Fruit fly (Drosophila melanogaster) whole organism, embryonic: ENCODE measurements around the gene Nmt.

Experiments used
- Ada2b ChIP-seq: fragments of 200-800 bp; sonication (Bioruptor generic); IDR thresholded peaks from 2 replicates; pipeline ENCODE4 v1.3.6; 2022; ENCODE audit warnings: missing biosample characterization, missing genetic modification characterization
- BEAF-32 ChIP-seq: fragments of 200-800 bp; sonication (Bioruptor generic); optimal IDR thresholded peaks from 3 replicates; lab custom pipeline; 2017; ENCODE audit warnings: missing biosample characterization, missing genetic modification characterization, mild to moderate bottlenecking, moderate library complexity, missing genetic modification reagents
- Blimp-1 ChIP-seq: fragments of 200-800 bp; sonication (Bioruptor generic); optimal IDR thresholded peaks from 3 replicates; lab custom pipeline; 2018; ENCODE audit warnings: missing biosample characterization, missing genetic modification characterization, mild to moderate bottlenecking, moderate library complexity, missing genetic modification reagents
- CG10462 ChIP-seq: fragments of 200-800 bp; sonication (Bioruptor generic); optimal IDR thresholded peaks from 2 replicates; lab custom pipeline; 2016; ENCODE audit warnings: missing biosample characterization, missing genetic modification characterization
- CG10959 ChIP-seq: fragments of 200-800 bp; sonication (Bioruptor generic); IDR thresholded peaks from 2 replicates; pipeline ENCODE4 v1.3.6; 2022; ENCODE audit warnings: missing biosample characterization, missing genetic modification characterization
- CG12659 ChIP-seq: fragments of 200-800 bp; sonication (Bioruptor generic); optimal IDR thresholded peaks from 3 replicates; lab custom pipeline; 2017; ENCODE audit warnings: mild to moderate bottlenecking, missing biosample characterization, missing genetic modification reagents, missing genetic modification characterization
- CG13296 ChIP-seq: fragments of 200-800 bp; sonication (Bioruptor generic); optimal IDR thresholded peaks from 3 replicates; lab custom pipeline; 2018; ENCODE audit warnings: missing biosample characterization, mild to moderate bottlenecking, missing genetic modification characterization
- CG14710 ChIP-seq: fragments of 200-800 bp; sonication (Bioruptor generic); optimal IDR thresholded peaks from 3 replicates; lab custom pipeline; 2019; ENCODE audit warnings: missing biosample characterization, mild to moderate bottlenecking, missing genetic modification characterization, moderate library complexity
- CG14860 ChIP-seq: fragments of 200-800 bp; sonication (Bioruptor generic); IDR thresholded peaks from 3 replicates; pipeline ENCODE4 v1.3.6; 2022; ENCODE audit warnings: missing biosample characterization, missing genetic modification characterization; ENCODE audit not compliant: partially characterized antibody
- CG16779 ChIP-seq: fragments of 200-800 bp; sonication (Bioruptor generic); IDR thresholded peaks from 2 replicates; pipeline ENCODE4 v1.3.6; 2022; ENCODE audit warnings: missing biosample characterization, missing genetic modification characterization
- CG18476 ChIP-seq: fragments of 200-800 bp; sonication (Bioruptor generic); optimal IDR thresholded peaks from 2 replicates; lab custom pipeline; 2016; ENCODE audit warnings: missing biosample characterization, mild to moderate bottlenecking, missing genetic modification characterization
- CG31388 ChIP-seq: fragments of 200-800 bp; sonication (Bioruptor generic); optimal IDR thresholded peaks from 2 replicates; lab custom pipeline; 2016; ENCODE audit warnings: missing biosample characterization, missing genetic modification characterization
- CG32767 ChIP-seq: fragments of 200-800 bp; sonication (Bioruptor generic); IDR thresholded peaks from 2 replicates; pipeline ENCODE4 v1.3.6; 2022; ENCODE audit warnings: missing biosample characterization, missing genetic modification characterization
- CG3407 ChIP-seq: fragments of 200-800 bp; sonication (Bioruptor generic); optimal IDR thresholded peaks from 2 replicates; lab custom pipeline; 2018; ENCODE audit warnings: missing biosample characterization, mild to moderate bottlenecking, missing genetic modification characterization
- CG34224 ChIP-seq: fragments of 200-800 bp; sonication (Bioruptor generic); IDR thresholded peaks from 3 replicates; pipeline ENCODE4 v1.3.6; 2022; ENCODE audit warnings: missing biosample characterization, missing genetic modification characterization; ENCODE audit not compliant: partially characterized antibody
- CG34376 ChIP-seq: fragments of 200-800 bp; sonication (Bioruptor generic); optimal IDR thresholded peaks from 2 replicates; lab custom pipeline; 2018; ENCODE audit warnings: missing biosample characterization, mild to moderate bottlenecking, missing genetic modification characterization
- CG8290 ChIP-seq, 3 experiments: fragments of 200-800 bp; sonication (Bioruptor generic); optimal IDR thresholded peaks; 2 replicates each; lab custom pipeline; 2016 to 2019; ENCODE audit warnings: missing biosample characterization in 3 of 3, missing genetic modification characterization in 3 of 3, mild to moderate bottlenecking in 2 of 3, moderate library complexity in 1 of 3
- CG8478 ChIP-seq: fragments of >200 bp; optimal IDR thresholded peaks from 2 replicates; lab custom pipeline; 2018
- CG9797 ChIP-seq: fragments of 200-800 bp; sonication (Bioruptor generic); optimal IDR thresholded peaks from 3 replicates; lab custom pipeline; 2018; ENCODE audit warnings: missing biosample characterization, mild to moderate bottlenecking, missing genetic modification characterization
- Doc3 ChIP-seq: fragments of 200-800 bp; sonication (Bioruptor generic); IDR thresholded peaks from 3 replicates; pipeline ENCODE4 v1.3.6; 2022; ENCODE audit warnings: missing biosample characterization, missing genetic modification characterization; ENCODE audit not compliant: partially characterized antibody
- Dref ChIP-seq: fragments of 200-800 bp; sonication (Bioruptor generic); IDR thresholded peaks from 2 replicates; pipeline ENCODE4 v1.3.6; 2022; ENCODE audit warnings: missing biosample characterization, missing genetic modification characterization
- Hmr ChIP-seq: fragments of 200-800 bp; sonication (Bioruptor generic); optimal IDR thresholded peaks from 3 replicates; lab custom pipeline; 2017; ENCODE audit warnings: mild to moderate bottlenecking, missing biosample characterization, missing genetic modification reagents, missing genetic modification characterization
- Hsf ChIP-seq: fragments of 200-800 bp; sonication (Bioruptor generic); optimal IDR thresholded peaks from 3 replicates; lab custom pipeline; 2016; ENCODE audit warnings: missing biosample characterization, missing genetic modification characterization
- MESR4 ChIP-seq: fragments of 200-800 bp; sonication (Bioruptor generic); optimal IDR thresholded peaks from 2 replicates; lab custom pipeline; 2018; ENCODE audit warnings: missing biosample characterization, mild to moderate bottlenecking, missing genetic modification characterization, moderate library complexity
- Max ChIP-seq: fragments of 200-800 bp; sonication (Bioruptor generic); optimal IDR thresholded peaks from 2 replicates; lab custom pipeline; 2016; ENCODE audit warnings: missing biosample characterization, mild to moderate bottlenecking, missing genetic modification characterization
- Med ChIP-seq: fragments of 200-800 bp; sonication (Bioruptor generic); peaks from one replicate; lab custom pipeline; 2016; ENCODE audit warnings: missing biosample characterization, missing genetic modification characterization, mild to moderate bottlenecking, inconsistent platforms, moderate library complexity
- Oaz ChIP-seq: fragments of 200-800 bp; sonication (Bioruptor generic); IDR thresholded peaks from 2 replicates; pipeline ENCODE4 v1.3.6; 2022; ENCODE audit warnings: missing biosample characterization, missing genetic modification characterization
- Spps ChIP-seq: fragments of 200-800 bp; sonication (Bioruptor generic); optimal IDR thresholded peaks from 2 replicates; lab custom pipeline; 2018; ENCODE audit warnings: missing biosample characterization, mild to moderate bottlenecking, missing genetic modification characterization
- Sry-δ ChIP-seq: fragments of 200-800 bp; sonication (Bioruptor generic); optimal IDR thresholded peaks from 2 replicates; lab custom pipeline; 2016; ENCODE audit warnings: missing biosample characterization, missing genetic modification characterization
- YL-1 ChIP-seq: fragments of 200-800 bp; sonication (Bioruptor generic); optimal IDR thresholded peaks from 3 replicates; lab custom pipeline; 2017; ENCODE audit warnings: missing biosample characterization, mild to moderate bottlenecking, missing genetic modification characterization
- abd-A ChIP-seq: fragments of 200-800 bp; sonication (Bioruptor generic); optimal IDR thresholded peaks from 3 replicates; lab custom pipeline; 2019; ENCODE audit warnings: missing biosample characterization, mild to moderate bottlenecking, missing genetic modification characterization, moderate library complexity
- ac ChIP-seq: fragments of 200-800 bp; sonication (Bioruptor generic); optimal IDR thresholded peaks from 3 replicates; lab custom pipeline; 2017; ENCODE audit warnings: missing biosample characterization, mild to moderate bottlenecking, missing genetic modification characterization
- btn ChIP-seq: fragments of 200-800 bp; sonication (Bioruptor generic); optimal IDR thresholded peaks from 2 replicates; lab custom pipeline; 2016; ENCODE audit warnings: missing biosample characterization, missing genetic modification characterization
- chinmo ChIP-seq: fragments of 200-800 bp; sonication (Bioruptor generic); IDR thresholded peaks from 4 replicates; pipeline ENCODE4 v1.3.6; 2022; ENCODE audit warnings: missing biosample characterization, missing genetic modification characterization; ENCODE audit not compliant: partially characterized antibody
- crol ChIP-seq: fragments of 200-800 bp; sonication (Bioruptor generic); IDR thresholded peaks from 2 replicates; pipeline ENCODE4 v1.3.6; 2022; ENCODE audit warnings: missing biosample characterization, missing genetic modification characterization
- ewg ChIP-seq: fragments of 200-800 bp; sonication (Bioruptor generic); optimal IDR thresholded peaks from 3 replicates; lab custom pipeline; 2017; ENCODE audit warnings: mild to moderate bottlenecking, missing biosample characterization, missing genetic modification reagents, missing genetic modification characterization
- gce ChIP-seq: fragments of 200-800 bp; sonication (Bioruptor generic); IDR thresholded peaks from 3 replicates; pipeline ENCODE4 v1.3.6; 2022; ENCODE audit warnings: missing biosample characterization, missing genetic modification characterization
- gsb ChIP-seq: fragments of 200-800 bp; sonication (Bioruptor generic); IDR thresholded peaks from 2 replicates; pipeline ENCODE4 v1.3.6; 2022; ENCODE audit warnings: missing biosample characterization, missing genetic modification characterization
- pho ChIP-seq: fragments of 200-800 bp; sonication (Bioruptor generic); optimal IDR thresholded peaks from 2 replicates; lab custom pipeline; 2016; ENCODE audit warnings: missing biosample characterization, missing genetic modification characterization
- pnt ChIP-seq: fragments of 200-800 bp; sonication (Bioruptor generic); optimal IDR thresholded peaks from 3 replicates; lab custom pipeline; 2016; ENCODE audit warnings: missing biosample characterization, missing genetic modification characterization
- pum ChIP-seq: fragments of 200-800 bp; sonication (Bioruptor generic); optimal IDR thresholded peaks from 2 replicates; lab custom pipeline; 2016; ENCODE audit warnings: missing biosample characterization, missing genetic modification characterization
- stwl ChIP-seq: fragments of 200-800 bp; sonication (Bioruptor generic); optimal IDR thresholded peaks from 3 replicates; lab custom pipeline; 2018; ENCODE audit warnings: missing biosample characterization, mild to moderate bottlenecking, missing genetic modification characterization, moderate library complexity
- sug ChIP-seq: fragments of 200-800 bp; optimal IDR thresholded peaks from 2 replicates; lab custom pipeline; 2019; ENCODE audit warnings: missing biosample characterization, mild to moderate bottlenecking, missing genetic modification characterization, moderate library complexity
- tgo ChIP-seq: fragments of 200-800 bp; sonication (Bioruptor generic); IDR thresholded peaks from 3 replicates; pipeline ENCODE4 v1.3.6; 2022; ENCODE audit warnings: missing biosample characterization, missing genetic modification characterization
- zfh1 ChIP-seq: fragments of 200-800 bp; sonication (Bioruptor generic); IDR thresholded peaks from 3 replicates; pipeline ENCODE4 v1.3.6; 2022; ENCODE audit warnings: missing biosample characterization, missing genetic modification characterization

Nmt gene

DNA sequence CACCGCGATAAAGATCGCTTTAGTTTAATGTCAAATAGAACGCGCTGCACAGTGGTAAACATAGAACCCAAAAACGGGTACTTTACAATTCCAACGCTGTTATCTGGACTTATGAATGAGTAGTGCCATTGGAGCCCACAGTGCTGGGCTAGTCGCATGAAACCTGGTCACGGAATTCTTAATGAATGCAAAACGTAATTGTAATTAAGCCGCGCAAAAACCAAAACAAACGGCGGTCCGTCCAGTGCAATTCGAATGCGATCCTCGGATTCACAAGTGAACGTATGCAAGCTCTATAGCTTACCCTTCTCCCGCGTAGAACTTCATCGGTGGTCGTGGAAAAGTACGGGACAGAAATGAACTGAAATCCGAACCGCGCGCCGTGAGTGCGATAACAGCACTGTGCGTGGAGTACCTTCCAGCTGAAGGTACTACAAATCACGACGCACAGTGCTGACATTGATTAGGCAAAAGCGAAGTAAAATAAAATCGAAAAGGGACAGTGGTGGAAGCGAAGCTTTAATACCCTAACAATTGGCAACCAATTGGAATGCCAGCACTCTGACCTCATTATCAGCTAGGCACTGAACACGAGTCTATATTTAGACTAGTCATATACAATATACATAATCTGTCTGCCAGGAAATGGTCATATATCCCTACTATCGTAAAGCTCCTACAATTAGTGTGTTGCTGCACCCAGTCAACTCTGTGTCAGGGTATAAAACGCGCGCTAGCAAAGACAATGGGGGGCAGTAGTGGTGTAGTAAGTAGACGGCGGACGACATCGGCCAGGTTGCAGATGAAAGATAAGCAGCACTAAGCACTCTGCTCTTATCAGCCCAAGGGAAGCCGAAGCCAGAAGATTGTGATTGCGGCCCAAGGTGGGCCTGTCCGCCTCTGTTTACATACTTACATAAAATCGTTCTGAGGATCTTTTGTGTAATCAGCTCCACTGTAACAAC lies 7.3 kb upstream of the Nmt start (continued):
- TF ChIP-seq Oaz (GFP tag; lab: Robert Waterston, UW): 0 out of 2 replicates have a peak, but pooled peaks have one; percentile 30
- TF ChIP-seq CG9797: no peak
- no peak for TF ChIP-seq CG10959 (GFP tag; lab: Robert Waterston, UW)
- TF ChIP-seq CG31388 (GFP tag; lab: Kevin White, UChicago): no peak
- TF ChIP-seq CG8290 (GFP tag; optimal IDR thresholded peaks at IDR 0.05; lab: Kevin White, UChicago): no peak
- TF ChIP-seq CG8290 (tag; optimal IDR thresholded peaks at IDR 0.05; lab: Kevin White, UChicago): peak in 1 of 2 experiments; percentile 61
- TF ChIP-seq MESR4 (GFP tag; lab: Kevin White, UChicago): no peak
- TF ChIP-seq CG10462 (GFP tag; lab: Kevin White, UChicago): no peak
- TF ChIP-seq YL-1 (GFP tag; lab: Kevin White, UChicago): no peak
- TF ChIP-seq pum: peak; percentile 38
- TF ChIP-seq btn (GFP tag; lab: Kevin White, UChicago): peak; percentile 16
- TF ChIP-seq gsb (GFP tag; lab: Robert Waterston, UW): peak; percentile 47; the same call in 1 of the 2 replicates
- TF ChIP-seq Ada2b (GFP tag; lab: Robert Waterston, UW): peak; percentile 55; the same call in 1 of the 2 replicates
- no peak for TF ChIP-seq CG3407
- no peak for TF ChIP-seq gce (GFP tag; lab: Robert Waterston, UW)
- no peak for TF ChIP-seq CG32767 (GFP tag; lab: Robert Waterston, UW)
- TF ChIP-seq ewg (GFP tag; lab: Kevin White, UChicago): peak; percentile 32
- peak; percentile 33 for TF ChIP-seq CG12659 (GFP tag; lab: Kevin White, UChicago)
- peak; percentile 39; the same call in 1 of the 2 replicates for TF ChIP-seq crol (GFP tag; lab: Robert Waterston, UW)
- TF ChIP-seq pho (GFP tag; lab: Kevin White, UChicago): peak; percentile 55
- no peak for TF ChIP-seq abd-A
- no peak for TF ChIP-seq CG16779 (GFP tag; lab: Robert Waterston, UW)
- TF ChIP-seq, all 482 proteins: peak for 247

dm6 chr3L:8180464-8181137 lies 2.4 kb upstream of the Nmt start, which contains the start of the genes mthl7 and Uxs:
mthl7 (minus strand) TSS chr3L:8180514.
Uxs (plus strand) TSS chr3L:8180923.
- no peak for TF ChIP-seq Hmr (GFP tag; lab: Kevin White, UChicago)
- TF ChIP-seq CG18476 (GFP tag; lab: Kevin White, UChicago): no peak
- no peak for TF ChIP-seq ac
- TF ChIP-seq pum: no peak
- no peak for TF ChIP-seq Hsf (GFP tag; lab: Kevin White, UChicago)
- TF ChIP-seq MESR4 (GFP tag; lab: Kevin White, UChicago): peak; percentile 41
- TF ChIP-seq CG14710 (tag; lab: Kevin White, UChicago): peak; percentile 4
- TF ChIP-seq Dref: peak; percentile 47
- no peak for TF ChIP-seq tgo (GFP tag; lab: Robert Waterston, UW)
- no peak for TF ChIP-seq CG14860 (GFP tag; lab: Robert Waterston, UW)
- no peak for TF ChIP-seq zfh1 (GFP tag; lab: Robert Waterston, UW)
- peak; percentile 4 for TF ChIP-seq stwl (tag; lab: Kevin White, UChicago)
- TF ChIP-seq CG34224: peak; percentile 45; the same call in 2 of the 3 replicates
- TF ChIP-seq Max (GFP tag; lab: Kevin White, UChicago): no peak
- TF ChIP-seq Sry-δ (GFP tag; lab: Kevin White, UChicago): peak; percentile 24
- no peak for TF ChIP-seq CG8478
- peak; percentile 72; the same call in 1 of the 4 replicates for TF ChIP-seq chinmo
- TF ChIP-seq Blimp-1: no peak
- no peak for TF ChIP-seq CG13296 (GFP tag; lab: Kevin White, UChicago)
- peak; percentile 36 for TF ChIP-seq Med (GFP tag; lab: Kevin White, UChicago)
- peak; percentile 1 for TF ChIP-seq CG34376
- TF ChIP-seq Doc3 (GFP tag; lab: Robert Waterston, UW): 0 out of 3 replicates have a peak, but pooled peaks have one; percentile 46
- peak; percentile 63 for TF ChIP-seq BEAF-32 (GFP tag; lab: Kevin White, UChicago)
- TF ChIP-seq sug (tag; lab: Kevin White, UChicago): peak; percentile 4
- TF ChIP-seq pnt (GFP tag; lab: Kevin White, UChicago): no peak
- no peak for TF ChIP-seq Spps (tag; lab: Kevin White, UChicago)
